Fruit fly (Drosophila melanogaster): ENCODE results near the gene Hipk.

Gene Hipk

DNA sequence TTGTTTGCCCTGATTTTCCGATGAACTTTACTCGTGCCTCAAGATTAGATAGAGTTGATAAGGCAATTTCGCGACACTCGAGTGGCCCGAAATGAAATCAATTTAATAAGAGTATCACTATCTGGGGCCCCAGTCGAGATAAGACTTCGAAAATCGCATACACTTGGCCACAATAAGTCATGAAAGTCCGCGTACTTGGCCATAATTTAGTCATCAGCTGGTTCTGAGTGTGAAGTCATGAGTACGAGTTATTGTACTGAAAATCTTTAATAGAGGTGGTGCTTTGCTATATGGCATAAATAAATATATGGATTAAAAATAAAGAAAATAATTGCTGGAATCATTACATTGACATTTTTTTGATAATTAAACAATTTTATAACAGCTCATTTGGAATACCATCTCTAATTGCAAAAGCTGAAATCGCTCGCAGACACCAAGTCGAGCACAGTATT is 31.1 kb upstream of the Hipk start (continued):
- TF ChIP-seq grau (tag; optimal IDR thresholded peaks at IDR 0.05) (peak; percentile 26), schlank (tag; optimal IDR thresholded peaks at IDR 0.05) (no peak), CG11504 (tag; optimal IDR thresholded peaks at IDR 0.05) (no peak), NC2α (GFP tag; optimal IDR thresholded peaks at IDR 0.05) (no peak), tin (GFP tag; optimal IDR thresholded peaks at IDR 0.05) (no peak), crc (GFP tag; optimal IDR thresholded peaks at IDR 0.05) (no peak), ara (GFP tag; IDR thresholded peaks at IDR 0.05) (no peak), wek (GFP tag; optimal IDR thresholded peaks at IDR 0.05) (no peak), zfh2 (GFP tag; optimal IDR thresholded peaks at IDR 0.05) (no peak), rib (GFP tag; IDR thresholded peaks at IDR 0.05) (0 out of 2 replicates have a peak, but pooled peaks have one; percentile 32), dysf (GFP tag; IDR thresholded peaks at IDR 0.05) (0 out of 3 replicates have a peak, but pooled peaks have one; percentile 36), Hr78 (GFP tag; optimal IDR thresholded peaks at IDR 0.05) (no peak), bigmax (GFP tag; optimal IDR thresholded peaks at IDR 0.05) (no peak), CG31441 (GFP tag; IDR thresholded peaks at IDR 0.05) (no peak), eve (GFP tag; optimal IDR thresholded peaks at IDR 0.05) (no peak), CG7928 (GFP tag; optimal IDR thresholded peaks at IDR 0.05) (no peak), CG13775 (GFP tag; optimal IDR thresholded peaks at IDR 0.05) (no peak), slbo (GFP tag; IDR thresholded peaks at IDR 0.05) (peak; percentile 63), CG12391 (tag; optimal IDR thresholded peaks at IDR 0.05) (peak; percentile 4), Fer3 (tag; optimal IDR thresholded peaks at IDR 0.05) (peak; percentile 47), CG32767 (GFP tag; IDR thresholded peaks at IDR 0.05) (no peak), CG15601 (tag; optimal IDR thresholded peaks at IDR 0.05) (no peak), CG16813 (GFP tag; IDR thresholded peaks at IDR 0.05; ENCODE audit: partially characterized antibody) (no peak), gsb (GFP tag; IDR thresholded peaks at IDR 0.05) (no peak), unpg (GFP tag; optimal IDR thresholded peaks at IDR 0.05) (no peak), tgo (GFP tag; IDR thresholded peaks at IDR 0.05) (0 out of 3 replicates have a peak, but pooled peaks have one; percentile 18), jigr1 (GFP tag; IDR thresholded peaks at IDR 0.05) (no peak), CG13296 (GFP tag; optimal IDR thresholded peaks at IDR 0.05) (peak; percentile 21), CG14965 (GFP tag; optimal IDR thresholded peaks at IDR 0.05; ENCODE audit: borderline replicate concordance) (no peak), danr (GFP tag; IDR thresholded peaks at IDR 0.05) (no peak), pnt (GFP tag; optimal IDR thresholded peaks at IDR 0.05) (no peak), Trl (optimal IDR thresholded peaks at IDR 0.05) (no peak), Trl (GFP tag; optimal IDR thresholded peaks at IDR 0.05) (no peak), vvl (GFP tag; IDR thresholded peaks at IDR 0.05) (peak; percentile 20; the same call in 1 of the 2 replicates), YL-1 (GFP tag; optimal IDR thresholded peaks at IDR 0.05) (no peak), PHDP (tag; optimal IDR thresholded peaks at IDR 0.05) (peak; percentile 18), HHEX (GFP tag; optimal IDR thresholded peaks at IDR 0.05) (peak; percentile 12), CG17186 (GFP tag; optimal IDR thresholded peaks at IDR 0.05) (no peak), CG13894 (tag; optimal IDR thresholded peaks at IDR 0.05) (peak; percentile 4), Drgx (GFP tag; IDR thresholded peaks at IDR 0.05) (peak; percentile 67), lab (GFP tag; optimal IDR thresholded peaks at IDR 0.05) (peak; percentile 77), Med (GFP tag) (no peak), lbe (GFP tag; optimal IDR thresholded peaks at IDR 0.05) (peak; percentile 68), CG10321 (GFP tag; IDR thresholded peaks at IDR 0.05) (no peak), sens-2 (GFP tag; IDR thresholded peaks at IDR 0.05) (no peak), CG8765 (GFP tag; IDR thresholded peaks at IDR 0.05) (no peak), Hey (tag; optimal IDR thresholded peaks at IDR 0.05) (no peak), emc (GFP tag; optimal IDR thresholded peaks at IDR 0.05) (no peak), Spps (tag; optimal IDR thresholded peaks at IDR 0.05) (no peak), H15 (GFP tag; IDR thresholded peaks at IDR 0.05) (no peak), Tbp (GFP tag; optimal IDR thresholded peaks at IDR 0.05) (no peak), wor (GFP tag; IDR thresholded peaks at IDR 0.05) (no peak)

All from whole organism, embryonic.